Fruit fly (Drosophila melanogaster) whole organism, embryonic: ENCODE results near the gene p-cup.

ENCODE experiments used
- Blimp-1 ChIP-seq: fragments of 200-800 bp; sonication (Bioruptor generic); optimal IDR thresholded peaks from 3 replicates; lab custom pipeline; 2018; ENCODE audit warnings: missing biosample characterization, missing genetic modification characterization, mild to moderate bottlenecking, moderate library complexity, missing genetic modification reagents
- CG10654 ChIP-seq: fragments of 200-800 bp; sonication (Bioruptor generic); optimal IDR thresholded peaks from 2 replicates; lab custom pipeline; 2016; ENCODE audit warnings: missing biosample characterization, missing genetic modification characterization
- CG10959 ChIP-seq: fragments of 200-800 bp; sonication (Bioruptor generic); IDR thresholded peaks from 2 replicates; pipeline ENCODE4 v1.3.6; 2022; ENCODE audit warnings: missing biosample characterization, missing genetic modification characterization
- CG11504 ChIP-seq: fragments of 200-800 bp; sonication (Bioruptor generic); optimal IDR thresholded peaks from 3 replicates; lab custom pipeline; 2019; ENCODE audit warnings: missing biosample characterization, mild to moderate bottlenecking, missing genetic modification characterization, moderate library complexity
- CG12299 ChIP-seq: fragments of 200-800 bp; sonication (Bioruptor generic); optimal IDR thresholded peaks from 2 replicates; lab custom pipeline; 2018; ENCODE audit warnings: missing biosample characterization, mild to moderate bottlenecking, missing genetic modification characterization
- CG1233 ChIP-seq: fragments of 200-800 bp; sonication (Bioruptor generic); optimal IDR thresholded peaks from 4 replicates; lab custom pipeline; 2018; ENCODE audit warnings: missing biosample characterization, mild to moderate bottlenecking, missing genetic modification characterization
- CG12391 ChIP-seq: fragments of 200-800 bp; sonication (Bioruptor generic); optimal IDR thresholded peaks from 3 replicates; lab custom pipeline; 2018; ENCODE audit warnings: missing biosample characterization, mild to moderate bottlenecking, missing genetic modification characterization, moderate library complexity
- CG13424 ChIP-seq: fragments of 200-800 bp; sonication (Bioruptor generic); optimal IDR thresholded peaks from 2 replicates; lab custom pipeline; 2019; ENCODE audit warnings: missing biosample characterization, mild to moderate bottlenecking, missing genetic modification characterization, moderate library complexity
- CG13894 ChIP-seq: fragments of 200-800 bp; sonication (Bioruptor generic); optimal IDR thresholded peaks from 3 replicates; lab custom pipeline; 2018; ENCODE audit warnings: missing biosample characterization, mild to moderate bottlenecking, missing genetic modification characterization, moderate library complexity
- CG14860 ChIP-seq: fragments of 200-800 bp; sonication (Bioruptor generic); IDR thresholded peaks from 3 replicates; pipeline ENCODE4 v1.3.6; 2022; ENCODE audit warnings: missing biosample characterization, missing genetic modification characterization; ENCODE audit not compliant: partially characterized antibody
- CG14965 ChIP-seq: fragments of 200-800 bp; sonication (Bioruptor generic); optimal IDR thresholded peaks from 2 replicates; lab custom pipeline; 2016; ENCODE audit warnings: missing biosample characterization, missing genetic modification characterization, borderline replicate concordance
- CG15073 ChIP-seq: fragments of 200-800 bp; sonication (Bioruptor generic); optimal IDR thresholded peaks from 2 replicates; lab custom pipeline; 2016; ENCODE audit warnings: missing biosample characterization, missing genetic modification characterization
- CG1529 ChIP-seq: fragments of 200-800 bp; sonication (Bioruptor generic); optimal IDR thresholded peaks from 3 replicates; lab custom pipeline; 2018; ENCODE audit warnings: missing biosample characterization, missing genetic modification characterization
- CG15479 ChIP-seq: fragments of 200-800 bp; sonication (Bioruptor generic); optimal IDR thresholded peaks from 3 replicates; lab custom pipeline; 2019; ENCODE audit warnings: missing biosample characterization, mild to moderate bottlenecking, missing genetic modification characterization, moderate library complexity
- CG17359 ChIP-seq: fragments of 200-800 bp; sonication (Bioruptor generic); optimal IDR thresholded peaks from 3 replicates; lab custom pipeline; 2018; ENCODE audit warnings: missing biosample characterization, mild to moderate bottlenecking, missing genetic modification characterization, moderate library complexity
- CG2116 ChIP-seq: fragments of 200-800 bp; sonication (Bioruptor generic); optimal IDR thresholded peaks from 3 replicates; lab custom pipeline; 2018; ENCODE audit warnings: missing biosample characterization, mild to moderate bottlenecking, missing genetic modification characterization
- CG2199 ChIP-seq: fragments of 200-800 bp; sonication (Bioruptor generic); IDR thresholded peaks from 3 replicates; pipeline ENCODE4 v1.3.6; 2022; ENCODE audit warnings: missing biosample characterization, missing genetic modification characterization
- CG30403 ChIP-seq: fragments of 200-800 bp; sonication (Bioruptor generic); optimal IDR thresholded peaks from 3 replicates; lab custom pipeline; 2016; ENCODE audit warnings: missing biosample characterization, missing genetic modification characterization
- CG30431 ChIP-seq: fragments of 200-800 bp; sonication (Bioruptor generic); optimal IDR thresholded peaks from 2 replicates; lab custom pipeline; 2017; ENCODE audit warnings: missing biosample characterization, missing genetic modification characterization
- CG34224 ChIP-seq: fragments of 200-800 bp; sonication (Bioruptor generic); IDR thresholded peaks from 3 replicates; pipeline ENCODE4 v1.3.6; 2022; ENCODE audit warnings: missing biosample characterization, missing genetic modification characterization; ENCODE audit not compliant: partially characterized antibody
- CG5245 ChIP-seq: fragments of 200-800 bp; sonication (Bioruptor generic); optimal IDR thresholded peaks from 3 replicates; lab custom pipeline; 2016; ENCODE audit warnings: missing biosample characterization, missing genetic modification characterization
- CG7372 ChIP-seq: fragments of 200-800 bp; sonication (Bioruptor generic); IDR thresholded peaks from 2 replicates; pipeline ENCODE4 v1.3.6; 2022; ENCODE audit warnings: missing biosample characterization, missing genetic modification characterization
- CG7745 ChIP-seq: fragments of 200-800 bp; sonication (Bioruptor generic); optimal IDR thresholded peaks from 2 replicates; lab custom pipeline; 2018; ENCODE audit warnings: missing biosample characterization, mild to moderate bottlenecking, missing genetic modification characterization, moderate library complexity
- CG8089 ChIP-seq: fragments of 200-800 bp; sonication (Bioruptor generic); optimal IDR thresholded peaks from 3 replicates; lab custom pipeline; 2016; ENCODE audit warnings: missing biosample characterization, missing genetic modification characterization
- CG9437 ChIP-seq: fragments of 200-800 bp; sonication (Bioruptor generic); optimal IDR thresholded peaks from 2 replicates; lab custom pipeline; 2018; ENCODE audit warnings: missing biosample characterization, mild to moderate bottlenecking, missing genetic modification characterization
- Drgx ChIP-seq: fragments of 200-800 bp; sonication (Bioruptor generic); IDR thresholded peaks from 2 replicates; pipeline ENCODE4 v1.3.6; 2022; ENCODE audit warnings: missing biosample characterization, missing genetic modification characterization
- GATAe ChIP-seq: fragments of 200-800 bp; sonication (Bioruptor generic); conservative IDR thresholded peaks from 2 replicates; pipeline ENCODE4 v1.3.6; 2022; ENCODE audit warnings: missing biosample characterization, missing genetic modification characterization
- Hand ChIP-seq: fragments of 200-800 bp; sonication (Bioruptor generic); optimal IDR thresholded peaks from 2 replicates; lab custom pipeline; 2017; ENCODE audit warnings: mild to moderate bottlenecking, missing biosample characterization, missing genetic modification reagents, missing genetic modification characterization
- Hmr ChIP-seq: fragments of 200-800 bp; sonication (Bioruptor generic); optimal IDR thresholded peaks from 3 replicates; lab custom pipeline; 2017; ENCODE audit warnings: mild to moderate bottlenecking, missing biosample characterization, missing genetic modification reagents, missing genetic modification characterization
- NK7.1 ChIP-seq: fragments of 200-800 bp; sonication (Bioruptor generic); optimal IDR thresholded peaks from 3 replicates; lab custom pipeline; 2016; ENCODE audit warnings: missing biosample characterization, missing genetic modification characterization
- Ravus ChIP-seq: fragments of 200-800 bp; sonication (Bioruptor generic); IDR thresholded peaks from 2 replicates; pipeline ENCODE4 v1.3.6; 2022; ENCODE audit warnings: missing biosample characterization, missing genetic modification characterization
- Sin3A ChIP-seq: fragments of >200 bp; optimal IDR thresholded peaks from 2 replicates; lab custom pipeline; 2018
- ac ChIP-seq: fragments of 200-800 bp; sonication (Bioruptor generic); optimal IDR thresholded peaks from 3 replicates; lab custom pipeline; 2017; ENCODE audit warnings: missing biosample characterization, mild to moderate bottlenecking, missing genetic modification characterization
- bigmax ChIP-seq: fragments of 200-800 bp; sonication (Bioruptor generic); optimal IDR thresholded peaks from 2 replicates; lab custom pipeline; 2018; ENCODE audit warnings: missing biosample characterization, mild to moderate bottlenecking, missing genetic modification characterization
- chif ChIP-seq, 2 experiments: fragments of 200-800 bp; sonication (Bioruptor generic); optimal IDR thresholded peaks; 3 replicates each; lab custom pipeline; 2016; ENCODE audit warnings: missing biosample characterization in 2 of 2, missing genetic modification characterization in 2 of 2
- chm ChIP-seq: fragments of 200-800 bp; sonication (Bioruptor generic); IDR thresholded peaks from 2 replicates; pipeline ENCODE4 v1.3.6; 2022; ENCODE audit warnings: missing biosample characterization, missing genetic modification characterization
- cwo ChIP-seq: fragments of 200-800 bp; sonication (Bioruptor generic); optimal IDR thresholded peaks from 3 replicates; lab custom pipeline; 2017; ENCODE audit warnings: missing biosample characterization, missing genetic modification characterization, mild to moderate bottlenecking, moderate library complexity, missing genetic modification reagents
- ewg ChIP-seq: fragments of 200-800 bp; sonication (Bioruptor generic); optimal IDR thresholded peaks from 3 replicates; lab custom pipeline; 2017; ENCODE audit warnings: mild to moderate bottlenecking, missing biosample characterization, missing genetic modification reagents, missing genetic modification characterization
- fd102C ChIP-seq: fragments of 200-800 bp; sonication (Bioruptor generic); optimal IDR thresholded peaks from 2 replicates; lab custom pipeline; 2018; ENCODE audit warnings: missing biosample characterization, mild to moderate bottlenecking, missing genetic modification characterization, moderate library complexity
- lov ChIP-seq, 2 experiments: fragments of 200-800 bp in 1 of 2; fragments of >200 bp in 1 of 2; sonication (Bioruptor generic) in 1 of 2; IDR thresholded peaks in 1 of 2; optimal IDR thresholded peaks in 1 of 2; 2 replicates in 1 of 2; 3 replicates in 1 of 2; pipeline versions ENCODE4 v1.3.6 to Lab custom; 2017 to 2022; ENCODE audit warnings: missing biosample characterization in 1 of 2, missing genetic modification characterization in 1 of 2
- nom ChIP-seq: fragments of 200-800 bp; sonication (Bioruptor generic); optimal IDR thresholded peaks from 2 replicates; lab custom pipeline; 2017; ENCODE audit warnings: missing biosample characterization, missing genetic modification characterization, mild to moderate bottlenecking, moderate library complexity, missing genetic modification reagents
- pan ChIP-seq, 4 experiments: fragments of >200 bp in 3 of 4; fragments of 200-800 bp in 1 of 4; sonication (Bioruptor generic) in 1 of 4; optimal IDR thresholded peaks in 3 of 4; IDR thresholded peaks in 1 of 4; 2 replicates each; pipeline versions ENCODE4 v1.3.6 to Lab custom; 2017 to 2022; ENCODE audit warnings: missing biosample characterization in 2 of 4, missing genetic modification characterization in 2 of 4, mixed read lengths in 1 of 4
- pho ChIP-seq: fragments of 200-800 bp; sonication (Bioruptor generic); optimal IDR thresholded peaks from 2 replicates; lab custom pipeline; 2016; ENCODE audit warnings: missing biosample characterization, missing genetic modification characterization
- pnt ChIP-seq: fragments of 200-800 bp; sonication (Bioruptor generic); optimal IDR thresholded peaks from 3 replicates; lab custom pipeline; 2016; ENCODE audit warnings: missing biosample characterization, missing genetic modification characterization
- stwl ChIP-seq: fragments of 200-800 bp; sonication (Bioruptor generic); optimal IDR thresholded peaks from 3 replicates; lab custom pipeline; 2018; ENCODE audit warnings: missing biosample characterization, mild to moderate bottlenecking, missing genetic modification characterization, moderate library complexity
- ttk ChIP-seq: fragments of 200-800 bp; sonication (Bioruptor generic); IDR thresholded peaks from 2 replicates; pipeline ENCODE4 v2.1.2; 2022; ENCODE audit warnings: missing biosample characterization, missing genetic modification characterization
- tup ChIP-seq: fragments of 200-800 bp; sonication (Bioruptor generic); optimal IDR thresholded peaks from 2 replicates; lab custom pipeline; 2016; ENCODE audit warnings: missing biosample characterization, mild to moderate bottlenecking, missing genetic modification characterization, moderate library complexity
- wor ChIP-seq: fragments of 200-800 bp; sonication (Bioruptor generic); IDR thresholded peaks from 2 replicates; pipeline ENCODE4 v1.3.6; 2022; ENCODE audit warnings: missing biosample characterization, missing genetic modification characterization

Gene p-cup

DNA sequence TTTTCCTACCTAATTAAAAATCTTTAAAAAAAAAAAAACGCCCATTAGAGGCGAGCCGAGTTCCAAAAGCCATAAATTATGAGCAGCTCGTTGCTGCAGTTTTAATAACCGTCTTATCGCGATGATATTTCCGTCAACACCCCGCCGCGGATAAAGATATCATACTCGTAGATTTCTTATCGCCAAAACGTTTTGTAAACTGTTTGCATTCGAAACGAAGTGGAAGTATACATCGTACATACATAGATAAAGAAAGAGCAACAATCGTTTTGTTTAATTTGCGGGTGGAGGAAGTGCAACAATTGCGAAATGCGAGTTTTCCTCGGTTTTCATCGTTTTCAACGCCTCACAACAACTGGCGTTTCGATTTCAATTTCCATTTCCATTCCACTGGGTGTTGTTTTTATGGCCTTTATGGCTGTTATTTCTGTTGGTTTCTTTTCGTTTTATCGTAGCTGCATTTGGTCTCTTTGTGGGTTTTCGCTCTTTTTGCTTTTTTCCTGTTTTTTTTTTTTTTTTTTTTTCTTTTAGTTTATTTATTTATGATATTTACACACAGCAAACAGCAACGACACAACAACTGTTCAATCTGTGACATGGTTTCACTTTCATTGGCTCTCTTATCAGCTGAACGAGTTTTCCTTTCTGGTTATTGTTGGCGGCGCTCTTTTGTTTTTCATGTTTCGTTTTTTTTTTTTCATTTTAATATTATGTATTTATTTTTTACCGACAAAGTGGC lies 24.5 kb upstream of the p-cup start (continued):
- TF ChIP-seq CG2199, result no peak
- TF ChIP-seq stwl, result no peak
- no peak for TF ChIP-seq CG30431
- peak; percentile 14 for TF ChIP-seq CG1529 (GFP tag; lab: Kevin White, UChicago)
- no peak for TF ChIP-seq CG34224 (GFP tag; lab: Robert Waterston, UW)
- TF ChIP-seq pan (optimal IDR thresholded peaks at IDR 0.05; lab: Kevin White, UChicago), result no peak
- TF ChIP-seq pan (GFP tag; optimal IDR thresholded peaks at IDR 0.05 in 1 of 2, IDR thresholded peaks at IDR 0.05 in 1 of 2), result no peak
- no peak for TF ChIP-seq Hmr (GFP tag; lab: Kevin White, UChicago)
- TF ChIP-seq CG30403, result no peak
- peak; percentile 29; the same call in 1 of the 2 replicates for TF ChIP-seq GATAe
- no peak for TF ChIP-seq CG12299 (tag; lab: Kevin White, UChicago)
- TF ChIP-seq Drgx, result peak; percentile 65
- TF ChIP-seq CG2116, result no peak
- TF ChIP-seq wor (GFP tag; lab: Robert Waterston, UW), result no peak
- peak; percentile 81 for TF ChIP-seq CG15479 (GFP tag; lab: Kevin White, UChicago)
- no peak for TF ChIP-seq ttk
- TF ChIP-seq pho (GFP tag; lab: Kevin White, UChicago), result no peak
- peak; percentile 61 for TF ChIP-seq CG17359
- peak; percentile 45 for TF ChIP-seq CG10654 (GFP tag; lab: Kevin White, UChicago)
- peak; percentile 10 for TF ChIP-seq CG5245
- TF ChIP-seq CG13424 (tag; lab: Kevin White, UChicago), result no peak
- peak; percentile 14 for TF ChIP-seq tup (GFP tag; lab: Kevin White, UChicago)
- no peak for TF ChIP-seq CG11504 (tag; lab: Kevin White, UChicago)
- no peak for TF ChIP-seq bigmax (GFP tag; lab: Kevin White, UChicago)
- TF ChIP-seq Hand (GFP tag; lab: Kevin White, UChicago), result no peak
- peak in 1 of 2 experiments; percentile 7 for TF ChIP-seq chif (GFP tag; optimal IDR thresholded peaks at IDR 0.05; lab: Kevin White, UChicago)
- TF ChIP-seq pnt, result no peak
- no peak for TF ChIP-seq lov (optimal IDR thresholded peaks at IDR 0.05; lab: Kevin White, UChicago)
- TF ChIP-seq lov (GFP tag; IDR thresholded peaks at IDR 0.05; lab: Robert Waterston, UW), result no peak
- no peak for TF ChIP-seq CG7372 (GFP tag; lab: Robert Waterston, UW)
- no peak for TF ChIP-seq ewg (GFP tag; lab: Kevin White, UChicago)
- no peak for TF ChIP-seq CG13894 (tag; lab: Kevin White, UChicago)
- peak; percentile 23 for TF ChIP-seq CG8089
- TF ChIP-seq CG12391 (tag; lab: Kevin White, UChicago), result no peak
- peak; percentile 90 for TF ChIP-seq Blimp-1 (GFP tag; lab: Kevin White, UChicago)
- no peak for TF ChIP-seq CG1233 (GFP tag; lab: Kevin White, UChicago)
- no peak for TF ChIP-seq CG7745
- no peak for TF ChIP-seq CG14965 (GFP tag; lab: Kevin White, UChicago)
- TF ChIP-seq CG10959 (GFP tag; lab: Robert Waterston, UW), result no peak
- peak; percentile 16 for TF ChIP-seq fd102C
- peak; percentile 63 for TF ChIP-seq ac
- no peak for TF ChIP-seq CG9437 (GFP tag; lab: Kevin White, UChicago)
- TF ChIP-seq CG15073, result no peak
- no peak for TF ChIP-seq CG14860 (GFP tag; lab: Robert Waterston, UW)
- peak; percentile 65 for TF ChIP-seq nom (GFP tag; lab: Kevin White, UChicago)
- TF ChIP-seq Ravus (GFP tag; lab: Robert Waterston, UW), result no peak
- TF ChIP-seq NK7.1, result no peak
- TF ChIP-seq chm, result peak; percentile 34; the same call in 1 of the 2 replicates
- TF ChIP-seq Sin3A, result no peak
- no peak for TF ChIP-seq cwo (GFP tag; lab: Kevin White, UChicago)
